Worm (Caenorhabditis elegans): ENCODE data around the gene F17C8.3.
"Not testable (repeated sequence)": the region's sequence is repeated elsewhere in the genome, so short reads cannot be mapped to it uniquely, and the experiment has no call there.

Gene F17C8.3

ce11 chrIII:4720620-4721227 lies 11.0 kb upstream of the F17C8.3 start, which contains the start of gene emb-5:
emb-5 (minus strand) TSS chrIII:4720670.
- no peak for TF ChIP-seq unc-62 (GFP tag; optimal IDR thresholded peaks at IDR 0.05)

DNA sequence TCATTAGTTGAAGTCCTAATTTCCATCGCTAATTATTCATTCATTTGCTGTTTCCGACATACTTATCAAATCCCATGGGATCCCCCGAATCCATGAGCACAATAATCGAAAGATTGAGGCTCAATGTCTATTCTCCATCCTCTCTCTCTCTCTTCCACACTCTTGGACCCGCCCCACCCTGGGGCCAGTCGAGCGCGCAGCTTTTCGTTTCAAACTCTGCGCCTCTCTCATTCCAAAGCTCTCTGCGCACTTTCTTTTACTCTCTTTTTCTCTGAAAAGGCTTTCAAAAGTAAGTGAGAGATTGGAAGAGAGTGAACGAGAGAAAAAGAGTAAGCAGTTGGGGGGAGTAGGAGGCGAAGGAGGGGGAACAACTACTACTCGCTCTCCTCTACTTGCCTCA lies 10.0 kb upstream of the F17C8.3 start, which contains the start of gene acy-1:
acy-1 (plus strand) TSS at position 346 of the 400 bp plus-strand sequence.
- TF ChIP-seq unc-62 (GFP tag; optimal IDR thresholded peaks at IDR 0.05) = no peak

DNA sequence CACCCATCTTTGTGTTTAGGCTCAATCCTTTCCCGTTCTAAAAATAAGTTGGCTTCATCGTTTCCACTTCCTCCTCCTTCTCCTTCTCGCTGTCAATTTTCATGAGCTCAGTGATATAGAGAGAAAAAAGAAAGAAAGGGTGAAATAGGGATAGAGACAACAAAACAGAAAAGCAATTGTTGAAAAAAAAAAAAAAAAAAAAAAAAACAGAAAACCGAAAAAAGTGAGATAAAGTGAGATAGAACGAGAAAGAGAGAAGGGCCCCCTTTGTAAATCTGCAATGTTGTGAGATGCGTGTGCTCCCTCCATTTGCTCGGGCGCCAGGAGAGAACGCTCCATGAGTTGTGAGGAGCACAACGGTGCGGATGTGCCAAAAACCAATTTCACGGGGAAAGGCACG lies 7.8 kb upstream of the F17C8.3 start:
- TF ChIP-seq unc-62 (GFP tag; optimal IDR thresholded peaks at IDR 0.05) = no peak

DNA sequence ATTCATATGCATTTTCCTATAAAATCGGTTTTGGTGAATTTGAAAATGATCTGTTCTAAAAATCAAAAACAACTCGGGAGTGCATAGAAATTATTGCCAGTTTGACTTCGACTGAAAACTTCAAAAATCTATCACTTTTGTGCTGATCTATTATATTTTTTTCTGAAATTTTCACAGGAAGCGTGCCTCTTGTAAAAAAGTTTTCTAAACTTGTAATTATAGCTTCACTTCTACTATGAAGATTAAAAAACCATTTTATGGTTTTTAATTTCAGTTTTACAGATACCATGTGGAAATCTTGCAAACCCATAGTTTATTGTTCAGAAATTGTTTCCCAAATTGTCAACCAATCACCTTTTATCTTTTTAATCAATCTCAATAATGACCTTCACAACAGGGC lies 2.3 kb downstream of the F17C8.3 start, which contains the start of gene F17C8.9:
F17C8.9 (plus strand) TSS at position 301 of the 400 bp plus-strand sequence.
- TF ChIP-seq unc-62 (GFP tag; optimal IDR thresholded peaks at IDR 0.05) = no peak

DNA sequence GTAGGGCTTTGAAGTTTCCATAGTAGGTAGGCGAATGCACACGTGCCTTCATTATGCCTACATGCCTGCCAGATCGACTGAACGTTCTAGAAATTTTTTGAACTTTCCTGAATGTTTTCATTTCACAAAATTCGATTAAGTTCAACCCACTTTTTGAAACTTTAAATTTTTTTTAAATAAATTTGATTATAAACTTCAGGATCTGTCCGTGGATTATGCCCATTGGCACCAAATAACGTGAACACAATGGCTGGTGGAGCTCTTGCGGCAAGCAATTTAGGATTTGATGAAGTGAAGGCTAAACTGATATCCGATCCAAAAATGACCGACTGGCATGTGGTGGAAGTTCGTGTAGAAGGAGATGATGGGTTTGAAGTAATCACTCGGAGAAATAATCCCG lies 3.7 kb downstream of the F17C8.3 start, which contains the start of gene F17C8.7:
F17C8.7 (plus strand) TSS at position 301 of the 400 bp plus-strand sequence.
- TF ChIP-seq unc-62 (GFP tag; optimal IDR thresholded peaks at IDR 0.05) = no peak

- no peak for TF ChIP-seq unc-62 (GFP tag; optimal IDR thresholded peaks at IDR 0.05)
These were observed 8.2 kb downstream of the F17C8.3 start, which contains the start of gene ras-2 for ce11 chrIII:4739975-4740374. ras-2 (minus strand) TSS chrIII:4740075.

- no peak for TF ChIP-seq unc-62 (GFP tag; optimal IDR thresholded peaks at IDR 0.05)
These were observed 9.1 kb downstream of the F17C8.3 start for ce11 chrIII:4740820-4741219.

DNA sequence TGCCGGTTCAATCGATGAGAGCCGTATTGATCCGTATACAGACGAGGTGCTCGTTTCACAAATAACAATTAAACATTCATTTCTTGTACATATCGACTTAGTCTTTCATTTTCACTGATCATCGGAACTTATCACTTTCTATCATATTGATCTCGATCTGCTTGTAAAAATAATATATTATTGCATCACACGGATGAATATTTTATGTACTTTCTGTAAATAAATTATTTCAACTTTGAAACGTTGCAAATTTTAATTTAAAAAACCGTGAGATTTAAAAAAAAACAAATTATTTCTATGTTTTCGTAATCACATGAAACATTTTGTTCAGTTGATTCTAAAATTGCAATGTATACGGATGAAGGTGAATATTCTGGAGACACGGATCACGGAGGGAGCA lies 10.9 kb downstream of the F17C8.3 start, which contains the start of gene twk-6:
twk-6 (plus strand) TSS at position 301 of the 400 bp plus-strand sequence.
- TF ChIP-seq unc-62 (GFP tag; optimal IDR thresholded peaks at IDR 0.05) = not testable (repeated sequence)

ce11 chrIII:4745934-4746333 lies 14.2 kb downstream of the F17C8.3 start, which contains the start of gene F17C8.6:
F17C8.6 (minus strand) TSS chrIII:4746034.
- no peak for TF ChIP-seq unc-62 (GFP tag; optimal IDR thresholded peaks at IDR 0.05)

ce11 chrIII:4748109-4748508 lies 16.4 kb downstream of the F17C8.3 start, which contains the start of gene col-89:
col-89 (plus strand) TSS chrIII:4748127.
- TF ChIP-seq unc-62 (GFP tag; optimal IDR thresholded peaks at IDR 0.05) = no peak

DNA sequence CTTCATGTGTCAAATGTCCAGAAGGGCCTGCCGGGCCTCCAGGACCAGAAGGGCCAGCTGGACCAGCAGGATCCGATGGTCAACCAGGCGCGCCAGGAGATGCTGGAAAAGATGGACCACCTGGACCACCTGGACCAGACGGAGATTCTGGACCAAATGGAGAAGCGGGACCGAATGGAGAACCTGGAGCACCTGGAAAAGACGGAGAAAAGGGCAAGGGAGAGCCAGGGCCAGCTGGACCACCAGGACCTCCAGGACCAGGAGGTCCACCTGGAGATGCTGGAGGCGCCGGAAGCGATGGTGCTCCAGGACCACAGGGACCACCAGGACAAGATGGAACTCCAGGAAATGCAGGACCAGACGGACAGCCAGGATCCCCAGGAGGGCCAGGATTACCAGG lies 16.9 kb downstream of the F17C8.3 start:
- no peak for TF ChIP-seq unc-62 (GFP tag; optimal IDR thresholded peaks at IDR 0.05)

DNA sequence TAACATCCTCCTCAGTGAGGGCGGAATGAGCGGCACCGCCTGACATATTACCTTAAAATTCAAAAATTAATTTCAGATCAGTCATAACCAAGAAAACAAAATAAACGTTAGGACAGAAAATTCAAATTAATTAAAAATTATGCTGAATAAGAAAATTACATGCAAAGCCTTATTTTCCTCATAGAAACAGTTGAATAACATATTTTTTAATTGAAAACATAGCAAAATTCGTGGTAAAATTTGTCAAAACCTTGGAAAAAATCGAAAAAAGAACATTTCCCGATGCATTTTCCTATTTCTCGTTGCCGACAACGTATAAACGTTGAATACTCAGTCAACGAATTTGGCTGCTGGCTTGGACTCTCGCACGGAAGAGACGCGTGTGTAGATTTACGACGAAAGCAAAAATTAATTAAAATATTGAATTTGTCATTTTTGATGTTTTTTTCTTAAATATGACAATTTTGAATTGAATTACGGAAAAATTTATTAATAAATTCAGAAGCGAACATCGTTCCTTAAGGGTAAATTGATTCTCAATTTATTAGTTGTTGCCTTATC lies 22.3 kb downstream of the F17C8.3 start, which contains the start of the genes rps-0 and rbg-3:
rps-0 (minus strand) TSS at position 51 of the 561 bp plus-strand sequence.
rbg-3 (plus strand) TSS at position 424 of the 561 bp plus-strand sequence.
- TF ChIP-seq unc-62 (GFP tag; optimal IDR thresholded peaks at IDR 0.05) = no peak

DNA sequence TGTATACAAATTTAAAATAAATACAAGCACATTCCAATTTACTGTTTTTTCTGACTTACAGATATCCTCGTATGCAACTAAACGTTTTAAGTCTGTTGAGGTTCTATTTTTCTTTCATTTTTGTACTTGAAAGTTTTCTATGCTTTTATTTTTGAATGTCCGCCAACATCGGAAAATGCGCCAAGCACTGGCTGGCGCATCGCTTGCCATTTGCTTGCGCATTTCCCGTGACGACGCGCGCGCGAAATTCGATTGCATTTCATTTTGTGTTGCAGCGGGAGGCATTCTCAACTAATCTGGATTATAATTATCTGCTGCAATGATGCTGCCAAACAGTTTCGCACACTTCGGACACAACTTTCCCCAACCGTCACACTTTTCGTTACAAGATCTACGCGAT lies 25.2 kb downstream of the F17C8.3 start, which contains the start of gene fbxl-2:
fbxl-2 (plus strand) TSS at position 278 of the 400 bp plus-strand sequence.
- TF ChIP-seq unc-62 (GFP tag; optimal IDR thresholded peaks at IDR 0.05) = no peak

ce11 chrIII:4762846-4763245 lies 31.1 kb downstream of the F17C8.3 start:
- TF ChIP-seq unc-62 (GFP tag; optimal IDR thresholded peaks at IDR 0.05) = no peak

DNA sequence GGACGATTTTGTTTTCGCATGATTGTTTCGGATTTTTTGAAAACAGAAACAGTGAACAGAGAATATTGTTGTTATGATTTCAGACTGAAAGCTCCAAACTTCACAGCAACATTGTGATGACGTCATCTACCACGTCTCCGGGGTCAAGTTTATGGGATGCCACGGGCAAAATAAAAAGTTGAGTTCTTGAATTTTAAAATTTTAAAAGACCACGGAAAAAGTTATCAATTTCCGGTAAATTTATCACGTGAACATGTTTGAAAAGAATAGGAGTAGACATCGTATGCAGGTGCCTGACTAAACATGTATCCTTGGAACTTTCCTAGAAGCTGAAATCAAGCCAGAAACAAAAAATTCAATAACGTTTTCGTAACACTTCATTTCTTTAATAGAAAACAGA lies 31.8 kb downstream of the F17C8.3 start, which contains the start of gene B0393.4:
B0393.4 (minus strand) TSS at position 101 of the 400 bp plus-strand sequence.
- no peak for TF ChIP-seq unc-62 (GFP tag; optimal IDR thresholded peaks at IDR 0.05)

DNA sequence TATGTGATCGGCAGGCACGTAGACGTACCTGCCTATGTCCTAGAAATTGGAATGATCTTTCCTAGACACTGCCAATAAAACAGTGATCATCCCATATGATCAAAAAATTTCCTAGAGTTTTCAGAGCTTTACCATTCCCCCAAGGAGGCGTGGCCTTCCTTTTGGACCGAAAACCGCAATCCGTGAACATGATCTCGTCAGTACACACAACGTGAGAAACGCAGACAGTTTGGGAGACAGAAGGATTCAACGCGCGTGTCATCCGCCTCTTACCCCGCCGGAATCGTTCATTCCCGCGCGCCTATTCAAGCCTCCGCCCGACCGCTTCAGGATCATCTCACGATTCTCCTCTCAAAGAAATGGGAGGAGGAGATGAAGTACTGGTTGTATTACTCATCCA lies 33.7 kb downstream of the F17C8.3 start, which contains the start of gene B0393.5:
B0393.5 (plus strand) TSS at position 301 of the 400 bp plus-strand sequence.
- TF ChIP-seq unc-62 (GFP tag; optimal IDR thresholded peaks at IDR 0.05) = no peak
